Worm (Caenorhabditis elegans) whole organism, early embryonic: ENCODE data around the gene trcs-1.
A peak's percentile ranks its signal among the peaks of the same experiment; 100 is the strongest.
"Not testable (repeated sequence)": the region's sequence is repeated elsewhere in the genome, so short reads cannot be mapped to it uniquely, and the experiment has no call there.

Experiments used
- B0310.2 ChIP-seq: sonication (generic microtip); optimal IDR thresholded peaks from 2 replicates; lab custom pipeline; 2016; ENCODE audit warnings: mild to moderate bottlenecking, missing genetic modification characterization, missing compliant biosample characterization
- F13C5.2 ChIP-seq: sonication (generic microtip); optimal IDR thresholded peaks from 2 replicates; lab custom pipeline; 2017; ENCODE audit warnings: mild to moderate bottlenecking, missing genetic modification characterization, inconsistent platforms, missing compliant biosample characterization
- aly-1 ChIP-seq: sonication (generic microtip); optimal IDR thresholded peaks from 2 replicates; lab custom pipeline; 2016; ENCODE audit warnings: missing genetic modification characterization, missing compliant biosample characterization
- ama-1 ChIP-seq: fragments of 150-350 bp; optimal IDR thresholded peaks from 2 replicates; lab custom pipeline; 2014
- ceh-13 ChIP-seq: fragments of 200-800 bp; sonication (Bioruptor generic); optimal IDR thresholded peaks from 2 replicates; lab custom pipeline; 2018; ENCODE audit warnings: mild to moderate bottlenecking, missing genetic modification characterization, missing compliant biosample characterization
- ceh-36 ChIP-seq: sonication (generic microtip); optimal IDR thresholded peaks from 2 replicates; lab custom pipeline; 2016; ENCODE audit warnings: missing genetic modification characterization, inconsistent platforms, missing compliant biosample characterization
- ets-7 ChIP-seq: sonication (generic microtip); optimal IDR thresholded peaks from 2 replicates; lab custom pipeline; 2016; ENCODE audit warnings: missing genotype, missing genetic modification characterization, missing compliant biosample characterization
- flt-1 ChIP-seq: fragments of 200-800 bp; sonication (Bioruptor generic); IDR thresholded peaks from 2 replicates; pipeline ENCODE4 v1.3.6; 2022; ENCODE audit warnings: missing genetic modification characterization, missing compliant biosample characterization
- hmbx-1 ChIP-seq: sonication (generic microtip); optimal IDR thresholded peaks from 2 replicates; lab custom pipeline; 2016; ENCODE audit warnings: mild to moderate bottlenecking, missing genetic modification characterization, missing compliant biosample characterization
- hmg-4 ChIP-seq: fragments of 200-800 bp; sonication (Bioruptor generic); optimal IDR thresholded peaks from 2 replicates; lab custom pipeline; 2018; ENCODE audit warnings: mild to moderate bottlenecking, missing genetic modification characterization, missing compliant biosample characterization
- hnd-1 ChIP-seq: sonication (generic microtip); optimal IDR thresholded peaks from 2 replicates; lab custom pipeline; 2016; ENCODE audit warnings: missing genetic modification characterization, missing compliant biosample characterization
- pes-1 ChIP-seq: fragments of 200-800 bp; sonication (Bioruptor generic); IDR thresholded peaks from 2 replicates; pipeline ENCODE4 v1.3.6; 2022; ENCODE audit warnings: missing genetic modification reagents, missing genetic modification characterization, missing compliant biosample characterization
- scrt-1 ChIP-seq: fragments of 200-800 bp; sonication (Bioruptor generic); IDR thresholded peaks from 2 replicates; pipeline ENCODE4 v1.3.6; 2022; ENCODE audit warnings: missing genetic modification characterization, missing compliant biosample characterization
- sea-1 ChIP-seq: fragments of 200-800 bp; sonication (Bioruptor generic); conservative IDR thresholded peaks from 2 replicates; pipeline ENCODE4 v1.3.6; 2022; ENCODE audit warnings: missing genetic modification characterization, missing compliant biosample characterization
- tbx-11 ChIP-seq: fragments of 200-800 bp; sonication (Bioruptor generic); IDR thresholded peaks from 2 replicates; pipeline ENCODE4 v1.3.6; 2022; ENCODE audit warnings: missing genetic modification characterization, missing compliant biosample characterization
- tbx-37 ChIP-seq: fragments of 200-800 bp; sonication (Bioruptor generic); conservative IDR thresholded peaks from 2 replicates; pipeline ENCODE4 v1.3.6; 2022; ENCODE audit warnings: missing genetic modification reagents, missing genetic modification characterization, missing compliant biosample characterization
- tra-4 ChIP-seq: sonication (generic microtip); optimal IDR thresholded peaks from 2 replicates; lab custom pipeline; 2017; ENCODE audit warnings: missing genetic modification characterization, missing compliant biosample characterization

The trcs-1 gene

DNA sequence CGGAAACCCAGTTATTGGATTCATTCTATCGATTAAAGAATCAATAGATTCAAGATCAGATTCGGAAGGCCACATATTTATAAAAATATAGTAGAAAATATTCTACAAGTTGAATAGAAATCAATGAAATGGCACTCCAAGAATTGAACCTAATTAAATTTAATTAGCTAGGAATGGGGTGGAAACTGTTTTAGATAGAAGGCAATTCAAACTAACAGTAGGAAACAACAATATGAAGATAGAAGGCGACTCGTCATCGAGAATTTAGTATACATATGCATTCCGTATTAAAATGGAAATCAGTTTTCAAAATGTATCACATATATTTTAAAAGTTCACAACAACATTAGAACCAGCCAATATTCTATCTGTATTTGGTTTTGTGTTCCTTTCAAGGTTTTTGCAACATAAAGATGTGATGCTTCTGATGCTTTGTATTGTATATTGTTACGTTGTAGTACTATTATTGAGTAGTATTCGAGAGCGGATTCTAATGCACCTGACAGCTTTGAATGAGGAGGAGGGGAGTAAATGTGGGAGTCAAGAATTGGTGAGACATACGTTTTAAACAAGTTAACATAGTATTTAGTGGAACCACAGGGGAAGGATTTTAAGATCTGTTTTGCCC, 7.3 kb upstream of the trcs-1 start, which contains the start of the genes F27C8.3 and F27C8.2:
Gene F27C8.3, minus strand, starts transcription at position 101 of the 628 bp plus-strand sequence.
Gene F27C8.2, plus strand, starts transcription at position 578 of the 628 bp plus-strand sequence.
- TF ChIP-seq B0310.2 (tag; lab: Kevin White, UChicago); ceh-36; hnd-1 (tag; lab: Kevin White, UChicago): not testable (repeated sequence)

DNA sequence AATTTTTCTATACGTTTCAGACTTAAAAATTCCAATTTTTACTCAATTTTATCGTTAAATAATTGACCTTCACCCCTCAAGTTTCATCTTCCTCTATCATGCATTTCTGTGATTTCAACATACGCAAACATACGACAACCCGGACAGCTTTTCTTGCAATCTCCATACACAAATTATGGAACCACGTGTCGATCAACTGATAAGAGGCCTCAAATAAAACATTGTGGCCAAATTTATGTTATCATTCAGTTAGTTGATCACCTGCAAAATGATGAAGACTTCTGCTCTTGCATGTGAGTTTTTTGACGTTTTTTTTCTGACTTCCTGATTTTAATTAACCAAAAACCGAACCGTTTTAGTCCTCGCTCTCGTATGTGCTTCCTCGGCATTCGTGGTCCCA, 4.8 kb upstream of the trcs-1 start, which contains the start of gene spp-18:
Gene spp-18, plus strand, starts transcription at position 257 of the 400 bp plus-strand sequence.
- TF ChIP-seq flt-1 (no peak), ets-7 (tag; lab: Kevin White, UChicago) (no peak), scrt-1 (GFP tag; lab: Robert Waterston, UW) (no peak), pes-1 (no peak), hnd-1 (tag; lab: Kevin White, UChicago) (no peak), tbx-37 (GFP tag; lab: Robert Waterston, UW) (no peak), ceh-13 (GFP tag; lab: Kevin White, UChicago) (no peak), ama-1 (lab: Kevin White, UChicago) (no peak), hmbx-1 (tag; lab: Kevin White, UChicago) (no peak), hmg-4 (GFP tag; lab: Kevin White, UChicago) (no peak), tbx-11 (GFP tag; lab: Robert Waterston, UW) (no peak), tra-4 (tag; lab: Kevin White, UChicago) (no peak), sea-1 (GFP tag; lab: Robert Waterston, UW) (no peak), F13C5.2 (no peak)

DNA sequence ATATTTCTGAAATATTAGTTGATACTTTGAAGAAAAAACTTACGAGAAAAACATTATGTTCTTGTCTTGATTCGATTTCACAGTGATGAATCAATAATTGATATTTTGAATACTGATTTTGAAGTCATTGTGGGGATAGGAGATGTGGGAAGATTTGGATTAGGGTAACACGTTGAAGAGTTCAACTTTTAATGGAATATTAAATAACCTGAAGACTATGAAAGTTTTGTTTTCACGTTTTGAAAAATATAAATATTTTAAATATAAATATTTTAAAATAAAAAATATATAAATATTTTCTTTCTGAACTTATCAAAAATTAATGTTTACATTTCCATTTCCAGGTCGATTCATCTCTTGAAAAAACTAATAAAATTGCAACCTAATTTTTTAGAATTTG, 3.8 kb upstream of the trcs-1 start, which contains the start of gene pei-1:
Gene pei-1, minus strand, starts transcription at position 101 of the 400 bp plus-strand sequence.
- no peak for TF ChIP-seq ceh-36
- no peak for TF ChIP-seq hnd-1 (tag; lab: Kevin White, UChicago)
- no peak for TF ChIP-seq flt-1
- TF ChIP-seq scrt-1 (GFP tag; lab: Robert Waterston, UW): no peak

DNA sequence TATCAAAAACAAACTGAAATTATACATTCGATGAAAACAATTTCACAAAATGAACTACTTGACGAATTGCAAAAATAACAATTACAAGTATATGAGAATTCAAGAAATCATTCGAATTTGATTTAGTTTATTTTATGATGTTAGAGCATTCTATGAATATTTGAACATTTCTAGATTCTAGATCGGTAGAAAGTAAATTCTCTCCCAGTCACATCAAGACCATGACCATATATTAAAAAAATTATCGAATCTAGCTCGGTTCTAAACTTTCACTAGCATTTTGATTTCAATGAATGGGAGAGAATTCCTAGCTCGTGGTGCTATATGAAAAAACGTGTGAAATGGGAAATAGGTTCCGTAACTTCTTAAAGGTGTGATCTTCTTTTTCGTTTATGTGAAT, 4.3 kb downstream of the trcs-1 start:
- TF ChIP-seq hnd-1 (tag; lab: Kevin White, UChicago): no peak
- no peak for TF ChIP-seq tbx-37 (GFP tag; lab: Robert Waterston, UW)
- TF ChIP-seq F13C5.2: no peak
- TF ChIP-seq ceh-13 (GFP tag; lab: Kevin White, UChicago): no peak
- TF ChIP-seq hmg-4 (GFP tag; lab: Kevin White, UChicago): no peak
- no peak for TF ChIP-seq sea-1 (GFP tag; lab: Robert Waterston, UW)
- TF ChIP-seq aly-1 (tag; lab: Kevin White, UChicago): no peak
- no peak for TF ChIP-seq ceh-36
- TF ChIP-seq ets-7 (tag; lab: Kevin White, UChicago): no peak
- TF ChIP-seq scrt-1 (GFP tag; lab: Robert Waterston, UW): no peak
- no peak for TF ChIP-seq pes-1

DNA sequence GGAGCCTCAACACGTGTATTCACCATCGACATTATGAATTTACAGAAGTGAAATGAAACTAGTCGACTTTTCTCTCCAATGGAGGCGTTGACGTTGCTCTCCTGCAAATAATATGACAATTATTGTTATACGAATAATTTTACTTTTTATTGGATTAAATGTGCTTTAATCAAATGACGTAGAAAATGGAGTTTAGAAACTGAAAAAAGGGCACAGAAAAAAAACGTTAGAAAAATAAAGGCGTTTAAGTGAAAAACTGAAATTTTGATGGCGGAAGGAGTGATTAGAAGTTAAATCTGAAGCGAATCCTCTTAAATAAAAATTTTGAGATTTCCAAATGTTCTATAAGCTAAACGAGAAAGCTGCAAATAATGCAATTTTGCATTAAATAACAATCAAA, 8.6 kb downstream of the trcs-1 start, which contains the start of gene npr-2:
Gene npr-2, minus strand, starts transcription at position 101 of the 400 bp plus-strand sequence.
- TF ChIP-seq pes-1 (no peak), tbx-37 (GFP tag; lab: Robert Waterston, UW) (no peak), B0310.2 (tag; lab: Kevin White, UChicago) (no peak), scrt-1 (GFP tag; lab: Robert Waterston, UW) (no peak), ets-7 (tag; lab: Kevin White, UChicago) (no peak), sea-1 (GFP tag; lab: Robert Waterston, UW) (no peak), hnd-1 (tag; lab: Kevin White, UChicago) (no peak), F13C5.2 (no peak)

DNA sequence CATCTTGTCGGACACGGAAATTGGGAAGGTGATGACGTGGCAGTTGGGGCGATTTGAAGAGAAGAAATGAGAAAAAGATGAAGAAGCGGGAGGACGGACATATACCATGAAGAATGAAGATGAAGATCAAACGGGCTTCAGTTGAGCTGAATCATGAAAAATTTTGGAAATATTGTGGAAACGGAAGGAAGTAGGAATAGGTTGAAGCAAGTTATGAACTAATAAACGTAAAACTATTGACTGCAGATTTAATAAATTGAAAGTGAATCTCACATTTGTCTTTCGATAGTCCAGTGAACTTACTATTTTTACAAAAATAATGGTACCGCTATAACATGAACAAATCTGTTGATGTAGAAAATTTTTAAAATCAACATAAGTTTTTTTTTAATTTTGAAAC, 22.1 kb downstream of the trcs-1 start, which contains the start of gene lron-14:
Gene lron-14, minus strand, starts transcription at position 101 of the 400 bp plus-strand sequence.
- TF ChIP-seq aly-1 (tag; lab: Kevin White, UChicago) (no peak), pes-1 (no peak), ets-7 (tag; lab: Kevin White, UChicago) (no peak), hmg-4 (GFP tag; lab: Kevin White, UChicago) (no peak), sea-1 (GFP tag; lab: Robert Waterston, UW) (no peak), tra-4 (tag; lab: Kevin White, UChicago) (no peak), scrt-1 (GFP tag; lab: Robert Waterston, UW) (no peak), hmbx-1 (tag; lab: Kevin White, UChicago) (no peak), flt-1 (no peak), ceh-13 (GFP tag; lab: Kevin White, UChicago) (no peak), F13C5.2 (no peak)

DNA sequence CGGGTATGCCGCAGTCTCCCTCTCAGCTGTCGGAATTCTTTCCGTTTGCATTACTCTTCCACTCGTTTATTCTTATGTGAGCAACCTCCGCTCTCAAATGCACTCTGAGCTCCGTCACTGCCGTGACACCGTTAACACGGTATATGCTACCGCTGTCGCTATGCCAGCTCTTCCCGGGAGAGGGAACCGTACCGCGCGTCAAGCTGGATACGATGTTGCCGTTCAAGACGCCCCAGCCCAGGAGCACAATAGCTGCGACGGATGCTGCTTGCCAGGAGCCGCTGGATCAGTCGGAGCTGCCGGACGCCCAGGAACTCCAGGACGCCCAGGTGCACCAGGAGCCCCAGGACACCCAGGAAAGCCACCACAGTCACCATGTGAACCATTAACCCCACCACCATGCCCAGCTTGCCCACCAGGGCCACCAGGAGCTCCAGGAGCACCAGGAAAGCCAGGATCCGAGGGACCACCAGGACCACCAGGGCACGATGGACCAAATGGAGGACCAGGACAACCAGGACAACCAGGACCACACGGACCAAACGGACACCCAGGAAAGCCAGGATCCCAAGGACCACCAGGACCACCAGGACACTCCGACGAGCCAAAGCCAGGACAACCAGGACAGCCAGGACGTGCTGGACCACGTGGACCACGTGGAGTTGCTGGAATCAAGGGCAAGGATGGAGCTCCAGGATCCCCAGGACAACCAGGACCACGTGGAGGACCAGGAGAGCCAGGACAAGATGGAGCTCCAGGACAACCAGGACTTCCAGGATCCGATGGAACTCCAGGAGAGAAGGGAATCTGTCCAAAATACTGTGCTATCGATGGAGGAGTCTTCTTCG, 24.9 kb downstream of the trcs-1 start:
- TF ChIP-seq ama-1 (lab: Kevin White, UChicago): no peak
- TF ChIP-seq aly-1 (tag; lab: Kevin White, UChicago): peak; percentile 33

DNA sequence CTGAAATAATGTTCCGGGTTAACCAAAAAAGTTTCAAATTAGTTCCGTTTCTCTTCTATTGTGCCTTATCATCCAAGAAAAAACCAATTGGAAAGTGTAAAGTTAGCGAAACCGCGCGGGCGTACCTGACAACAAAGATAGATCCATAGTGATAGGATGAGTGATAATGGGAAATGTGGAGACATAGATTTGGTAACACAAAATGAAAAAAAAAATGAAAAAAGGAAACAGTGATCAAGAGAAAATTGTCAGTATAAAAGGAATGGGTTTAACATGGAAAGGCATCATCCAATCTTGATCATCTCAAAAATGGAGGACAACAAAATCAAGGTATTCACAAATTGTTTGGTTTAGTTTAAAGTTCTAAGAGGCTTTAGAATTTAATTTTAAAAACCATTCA, 25.6 kb downstream of the trcs-1 start, which contains the start of gene col-122:
Gene col-122, plus strand, starts transcription at position 301 of the 400 bp plus-strand sequence.
- TF ChIP-seq hmg-4 (GFP tag; lab: Kevin White, UChicago) (no peak), B0310.2 (tag; lab: Kevin White, UChicago) (no peak), tra-4 (tag; lab: Kevin White, UChicago) (no peak), ets-7 (tag; lab: Kevin White, UChicago) (no peak), hnd-1 (tag; lab: Kevin White, UChicago) (no peak), ama-1 (lab: Kevin White, UChicago) (no peak), ceh-13 (GFP tag; lab: Kevin White, UChicago) (no peak), tbx-37 (GFP tag; lab: Robert Waterston, UW) (no peak), tbx-11 (GFP tag; lab: Robert Waterston, UW) (no peak)
